Worm (Caenorhabditis elegans): ENCODE measurements around the gene C33C12.11.

ce11 chrII:2114488-2114887 lies 49.1 kb downstream of the C33C12.11 start:
- TF ChIP-seq ama-1 (optimal IDR thresholded peaks at IDR 0.05) (no peak), egl-27 (tag; optimal IDR thresholded peaks at IDR 0.05) (no peak), tbx-2 (tag; optimal IDR thresholded peaks at IDR 0.05) (no peak), nhr-76 (tag; optimal IDR thresholded peaks at IDR 0.05) (no peak), nhr-11 (tag; optimal IDR thresholded peaks at IDR 0.05) (no peak), fkh-10 (GFP tag; optimal IDR thresholded peaks at IDR 0.05) (no peak), nhr-77 (tag; optimal IDR thresholded peaks at IDR 0.05) (no peak), unc-86 (tag; optimal IDR thresholded peaks at IDR 0.05) (no peak), unc-62 (GFP tag; optimal IDR thresholded peaks at IDR 0.05) (no peak), fkh-8 (tag; optimal IDR thresholded peaks at IDR 0.05) (no peak), elt-3 (tag; optimal IDR thresholded peaks at IDR 0.05) (no peak), mdl-1 (tag; optimal IDR thresholded peaks at IDR 0.05) (no peak)

Data from whole organism, L1 larva.